Worm (Caenorhabditis elegans) whole organism, L4/young adult: ENCODE results near the gene prp-8.

Experiments used
- W03F9.2 ChIP-seq: fragments of 150-350 bp; optimal IDR thresholded peaks from 2 replicates; lab custom pipeline; 2014; ENCODE audit warnings: missing biosample characterization, missing genetic modification characterization
- dao-5 ChIP-seq: sonication (generic microtip); optimal IDR thresholded peaks from 2 replicates; lab custom pipeline; 2016; ENCODE audit warnings: missing genotype, missing genetic modification characterization, moderate library complexity, missing compliant biosample characterization
- him-1 ChIP-seq: sonication (generic microtip); optimal IDR thresholded peaks from 2 replicates; lab custom pipeline; 2016; ENCODE audit warnings: missing genotype, missing genetic modification reagents, missing genetic modification characterization, missing compliant biosample characterization

ce11 chrIII:8137777-8138176 lies 26.4 kb upstream of the prp-8 start, which contains the start of gene hsp-12.2:
- no peak for TF ChIP-seq W03F9.2
- no peak for TF ChIP-seq him-1 (tag; lab: Kevin White, UChicago)
- no peak for TF ChIP-seq dao-5 (tag; lab: Kevin White, UChicago)
